Worm (Caenorhabditis elegans) whole organism, midembryonic: Measurements from ENCODE around the gene btb-6.

ENCODE experiments used
- T22C8.4 ChIP-seq: fragments of 200-800 bp; sonication (Bioruptor generic); IDR thresholded peaks from 2 replicates; pipeline ENCODE4 v1.3.6; 2022; ENCODE audit warnings: missing genetic modification characterization, missing compliant biosample characterization
- cog-1 ChIP-seq: sonication (generic microtip); optimal IDR thresholded peaks from 2 replicates; lab custom pipeline; 2016; ENCODE audit warnings: missing genetic modification characterization, missing compliant biosample characterization
- flt-1 ChIP-seq: fragments of 200-800 bp; sonication (Bioruptor generic); IDR thresholded peaks from 2 replicates; pipeline ENCODE4 v1.3.6; 2022; ENCODE audit warnings: missing genetic modification characterization, missing compliant biosample characterization
- klf-2 ChIP-seq: fragments of 200-800 bp; sonication (Bioruptor generic); conservative IDR thresholded peaks from 2 replicates; pipeline ENCODE4 v1.3.6; 2022; ENCODE audit warnings: missing genetic modification reagents, missing genetic modification characterization, missing compliant biosample characterization
- med-1 ChIP-seq: sonication (generic microtip); optimal IDR thresholded peaks from 2 replicates; lab custom pipeline; 2017; ENCODE audit warnings: missing genetic modification characterization, mild to moderate bottlenecking, missing compliant biosample characterization, antibody characterized with exemption, missing genetic modification reagents; ENCODE audit not compliant: insufficient read depth
- ref-1 ChIP-seq: fragments of 200-800 bp; sonication (Bioruptor generic); conservative IDR thresholded peaks from 2 replicates; pipeline ENCODE4 v1.3.6; 2022; ENCODE audit warnings: missing genetic modification reagents, missing genetic modification characterization, missing compliant biosample characterization
- tab-1 ChIP-seq: fragments of 200-800 bp; sonication (Bioruptor generic); IDR thresholded peaks from 2 replicates; pipeline ENCODE4 v1.3.6; 2022; ENCODE audit warnings: missing genetic modification characterization, missing compliant biosample characterization
- ztf-23 ChIP-seq: fragments of 200-800 bp; sonication (Bioruptor generic); IDR thresholded peaks from 2 replicates; pipeline ENCODE4 v1.3.6; 2022; ENCODE audit warnings: missing genetic modification reagents, missing genetic modification characterization, missing compliant biosample characterization
- ztf-29 ChIP-seq: fragments of 200-800 bp; sonication (Bioruptor generic); IDR thresholded peaks from 2 replicates; pipeline ENCODE4 v1.3.6; 2022; ENCODE audit warnings: missing genetic modification reagents, missing genetic modification characterization, missing compliant biosample characterization

Gene btb-6

DNA sequence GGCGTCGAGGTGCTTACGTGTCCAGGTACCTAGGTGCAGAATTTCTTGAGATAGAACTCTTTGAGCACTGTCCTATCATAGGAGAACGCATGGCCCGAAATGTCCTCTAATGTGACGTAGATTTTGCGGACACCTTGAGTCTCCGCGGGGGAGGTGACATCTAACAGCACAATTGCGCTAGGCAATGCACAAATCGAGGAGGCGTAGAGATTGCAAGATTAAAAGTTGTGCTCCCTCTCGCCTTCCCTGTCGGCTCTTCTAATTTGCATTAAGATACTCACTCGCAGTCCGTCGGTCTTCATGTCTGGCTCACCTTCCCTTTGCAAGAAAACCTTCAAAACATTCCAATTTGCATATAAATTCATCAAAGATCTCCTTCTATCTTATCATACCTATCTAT lies 44.5 kb downstream of the btb-6 start, which contains the start of gene F36H5.18:
Gene F36H5.18 (plus strand): TSS at position 301 of the 400 bp plus-strand sequence.
- TF ChIP-seq ztf-23 (GFP tag; lab: Robert Waterston, UW) (no peak), cog-1 (no peak), klf-2 (GFP tag; lab: Robert Waterston, UW) (no peak), flt-1 (GFP tag; lab: Robert Waterston, UW) (no peak), ztf-29 (GFP tag; lab: Robert Waterston, UW) (no peak), T22C8.4 (GFP tag; lab: Robert Waterston, UW) (no peak), ref-1 (GFP tag; lab: Robert Waterston, UW) (no peak), tab-1 (GFP tag; lab: Robert Waterston, UW) (no peak), med-1 (GFP tag; lab: Kevin White, UChicago) (no peak)

DNA sequence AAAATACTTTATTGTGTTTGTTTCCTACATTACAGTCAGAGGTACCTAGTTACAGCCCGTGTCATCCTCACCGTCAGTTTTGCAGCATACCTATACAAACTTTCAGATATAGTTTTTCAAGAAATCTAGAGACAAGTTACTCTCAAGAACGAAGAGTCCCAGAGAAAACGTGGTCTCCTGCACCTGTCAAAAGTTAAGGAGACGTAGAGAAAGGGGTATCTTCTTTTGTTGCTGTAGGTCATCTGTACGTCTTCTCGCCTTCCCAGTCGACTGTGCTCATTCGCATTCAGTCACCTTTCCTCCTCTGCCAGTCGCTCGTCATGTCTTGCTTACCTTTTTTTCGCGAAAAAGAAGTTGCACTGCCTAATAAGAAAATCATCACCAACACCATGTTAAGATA lies 46.5 kb downstream of the btb-6 start, which contains the start of gene F36H5.4:
Gene F36H5.4 (plus strand): TSS at position 301 of the 400 bp plus-strand sequence.
- TF ChIP-seq ref-1 (GFP tag; lab: Robert Waterston, UW) (no peak), med-1 (GFP tag; lab: Kevin White, UChicago) (no peak), cog-1 (no peak), flt-1 (GFP tag; lab: Robert Waterston, UW) (no peak), klf-2 (GFP tag; lab: Robert Waterston, UW) (no peak), tab-1 (GFP tag; lab: Robert Waterston, UW) (no peak)

DNA sequence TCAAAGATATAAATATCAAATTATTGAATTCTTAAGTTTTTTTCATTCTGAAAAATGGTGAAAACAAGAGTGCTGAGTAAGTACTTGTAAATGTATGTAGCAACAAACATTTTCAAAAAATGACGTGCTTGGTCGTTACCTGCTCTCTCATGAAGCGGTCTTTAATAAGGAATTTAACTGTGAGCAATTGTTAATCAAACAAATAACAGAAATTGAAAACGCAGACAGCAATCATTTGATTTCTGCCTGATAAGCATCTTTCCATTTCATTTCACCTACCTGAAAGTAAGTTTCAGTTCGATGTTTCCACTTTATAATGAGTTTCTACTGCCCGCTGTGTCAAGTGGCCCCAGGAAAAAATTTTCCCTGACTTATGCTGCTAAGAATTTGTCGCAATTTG lies 48.0 kb downstream of the btb-6 start, which contains the start of gene math-28:
Gene math-28 (plus strand): TSS at position 301 of the 400 bp plus-strand sequence.
- TF ChIP-seq flt-1 (GFP tag; lab: Robert Waterston, UW) (no peak), tab-1 (GFP tag; lab: Robert Waterston, UW) (no peak), ref-1 (GFP tag; lab: Robert Waterston, UW) (no peak), T22C8.4 (GFP tag; lab: Robert Waterston, UW) (no peak), ztf-29 (GFP tag; lab: Robert Waterston, UW) (no peak), ztf-23 (GFP tag; lab: Robert Waterston, UW) (no peak), med-1 (GFP tag; lab: Kevin White, UChicago) (no peak), cog-1 (no peak), klf-2 (GFP tag; lab: Robert Waterston, UW) (no peak)
